Fruit fly (Drosophila melanogaster): ENCODE measurements around the gene CG34165.

Gene CG34165

DNA sequence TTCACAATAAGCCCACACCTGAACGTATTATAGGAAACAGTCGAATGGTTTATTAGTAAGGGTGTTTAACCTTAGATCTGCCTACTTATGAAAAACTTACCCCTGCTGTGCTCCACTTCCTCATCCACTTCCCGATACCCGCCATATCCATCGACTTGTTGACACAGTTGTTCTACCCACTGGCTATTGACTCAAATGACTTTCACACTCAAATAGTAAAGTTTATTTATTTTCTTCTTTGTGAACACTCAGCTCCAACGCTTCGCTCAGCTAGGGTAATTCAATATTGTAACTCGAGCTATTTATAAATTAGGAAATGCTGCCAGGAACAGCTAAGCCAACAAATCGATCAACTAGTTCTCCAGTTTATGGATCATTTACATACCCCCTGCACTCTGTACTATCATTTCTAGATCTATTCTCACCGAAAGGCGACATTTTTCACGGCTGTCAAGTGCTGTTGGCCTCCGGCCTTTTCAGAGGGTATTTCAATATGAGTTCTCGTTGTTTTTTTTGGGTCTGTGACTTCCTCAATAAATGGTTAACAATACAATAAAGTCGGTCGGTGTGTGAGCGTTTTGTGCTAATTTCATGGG lies 27.8 kb upstream of the CG34165 start:
- no peak for TF ChIP-seq psq (optimal IDR thresholded peaks at IDR 0.05)
- no peak for TF ChIP-seq h (optimal IDR thresholded peaks at IDR 0.05)
- no peak for TF ChIP-seq ttk (optimal IDR thresholded peaks at IDR 0.05)
- TF ChIP-seq Myc (optimal IDR thresholded peaks at IDR 0.05): no peak
- no peak for TF ChIP-seq Sin3A (optimal IDR thresholded peaks at IDR 0.05)
- TF ChIP-seq insv (optimal IDR thresholded peaks at IDR 0.05): no peak

DNA sequence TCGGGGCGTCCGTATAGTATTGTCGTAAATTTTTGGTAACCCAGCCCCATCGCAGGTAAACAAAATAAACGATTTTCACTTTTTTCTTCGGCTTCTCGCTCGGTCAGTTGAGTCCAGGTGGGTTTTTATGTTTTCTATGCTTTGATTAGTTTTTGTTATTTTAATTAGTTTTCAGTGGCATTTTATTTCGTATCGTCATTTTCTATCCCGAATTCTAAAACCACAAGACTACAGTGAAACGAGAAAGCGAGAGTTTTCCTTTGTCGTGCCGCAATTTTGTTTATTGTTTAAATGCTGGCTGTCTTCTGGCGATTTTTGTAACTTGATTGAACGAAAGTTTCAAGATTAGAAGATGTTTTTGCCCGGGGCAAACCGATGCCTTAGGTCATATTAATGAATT lies 26.2 kb upstream of the CG34165 start:
- no peak for TF ChIP-seq h (optimal IDR thresholded peaks at IDR 0.05)
- TF ChIP-seq ttk (optimal IDR thresholded peaks at IDR 0.05): no peak
- TF ChIP-seq Sin3A (optimal IDR thresholded peaks at IDR 0.05): no peak
- TF ChIP-seq insv (optimal IDR thresholded peaks at IDR 0.05): no peak
- no peak for TF ChIP-seq Myc (optimal IDR thresholded peaks at IDR 0.05)
- TF ChIP-seq psq (optimal IDR thresholded peaks at IDR 0.05): no peak

DNA sequence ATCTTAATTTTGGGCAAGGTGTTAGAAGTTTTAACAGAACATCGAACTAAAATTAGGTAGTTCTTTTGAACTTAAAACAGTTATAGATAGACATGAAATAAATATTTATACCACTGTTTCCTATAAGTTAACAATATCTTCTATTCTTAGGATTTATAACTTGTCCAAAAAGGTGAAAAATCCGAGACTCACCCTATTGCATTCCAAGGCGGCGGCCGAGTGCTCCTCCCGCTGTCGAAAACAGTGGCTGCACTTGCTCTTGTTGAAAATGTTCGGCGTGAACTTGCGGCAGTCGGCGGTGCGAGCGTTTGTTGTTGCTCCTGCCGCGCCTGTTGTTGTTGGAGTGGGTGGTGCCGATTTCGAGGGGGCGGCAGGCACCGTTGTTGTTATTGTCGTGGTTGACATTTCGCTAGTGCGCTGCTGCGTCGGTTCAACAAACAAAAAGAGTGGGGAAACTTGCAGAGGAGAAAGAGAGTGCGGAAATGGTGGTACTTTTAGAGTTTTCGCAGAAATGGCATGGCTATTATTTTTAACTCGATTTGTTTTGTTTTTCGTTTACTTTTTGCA lies 25.2 kb upstream of the CG34165 start:
- TF ChIP-seq ttk (optimal IDR thresholded peaks at IDR 0.05) (no peak), h (optimal IDR thresholded peaks at IDR 0.05) (no peak), insv (optimal IDR thresholded peaks at IDR 0.05) (no peak), Myc (optimal IDR thresholded peaks at IDR 0.05) (no peak), Sin3A (optimal IDR thresholded peaks at IDR 0.05) (no peak), psq (optimal IDR thresholded peaks at IDR 0.05) (no peak)

DNA sequence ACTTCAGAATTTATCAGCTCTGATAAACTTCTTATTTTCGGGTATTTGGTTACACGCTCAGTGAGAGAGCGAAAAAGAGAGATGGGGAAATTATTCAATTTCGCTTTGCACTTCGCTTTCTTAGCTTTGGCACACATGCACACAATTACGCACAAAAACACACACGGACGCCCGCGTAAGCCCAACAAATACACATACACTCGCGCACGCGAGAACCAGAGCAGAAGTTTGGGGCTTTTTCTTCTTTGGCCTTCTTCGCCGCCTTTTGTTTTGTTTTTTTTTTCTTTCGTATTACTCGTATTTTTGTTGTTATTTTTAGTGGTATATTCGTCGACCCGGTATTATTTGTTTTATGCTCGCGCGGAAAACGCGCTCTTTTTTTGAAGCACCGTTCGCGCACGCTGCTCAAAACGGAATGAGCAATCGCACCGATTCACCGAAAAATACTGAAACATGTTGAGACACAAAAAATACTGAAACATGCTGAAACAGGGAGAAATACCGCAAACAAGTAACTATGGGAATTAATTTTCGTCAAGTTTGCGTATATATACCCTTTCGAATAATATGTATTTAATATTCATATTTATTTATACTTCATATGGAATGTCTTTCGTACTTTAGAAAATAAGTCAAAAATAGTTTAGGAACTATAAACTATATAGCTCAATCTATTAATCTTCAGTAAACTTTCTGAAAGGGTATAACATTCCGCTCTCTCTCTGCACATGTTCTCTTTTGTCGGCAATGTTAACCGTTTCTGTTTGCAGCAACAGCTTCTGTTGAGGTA lies 24.4 kb upstream of the CG34165 start, which contains the start of gene osp:
TSS of gene osp (minus strand) at position 419 of the 790 bp plus-strand sequence.
- TF ChIP-seq Sin3A (optimal IDR thresholded peaks at IDR 0.05) (no peak), insv (optimal IDR thresholded peaks at IDR 0.05) (no peak), psq (optimal IDR thresholded peaks at IDR 0.05) (peak; percentile 84)

DNA sequence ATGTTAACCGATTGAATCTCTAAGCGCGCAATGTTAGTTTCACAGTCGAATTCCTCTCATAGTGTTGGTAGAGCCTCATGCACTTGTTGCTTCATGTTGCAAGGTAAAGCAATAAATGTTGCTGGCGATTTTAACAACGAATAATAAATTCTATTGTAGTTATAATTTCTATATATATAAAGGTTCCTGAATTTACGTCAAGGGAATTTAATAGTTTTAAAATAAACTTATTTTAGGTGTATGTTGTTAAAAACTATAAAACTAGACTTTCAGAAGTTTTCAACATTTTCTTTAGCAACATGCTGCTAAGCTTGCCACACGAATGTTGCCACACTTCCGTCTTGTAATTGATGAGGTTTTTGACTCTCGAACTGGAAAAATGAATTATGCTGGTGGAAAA lies 23.3 kb upstream of the CG34165 start:
- TF ChIP-seq h (optimal IDR thresholded peaks at IDR 0.05): no peak
- TF ChIP-seq Sin3A (optimal IDR thresholded peaks at IDR 0.05): no peak
- no peak for TF ChIP-seq Myc (optimal IDR thresholded peaks at IDR 0.05)
- TF ChIP-seq insv (optimal IDR thresholded peaks at IDR 0.05): no peak
- TF ChIP-seq ttk (optimal IDR thresholded peaks at IDR 0.05): no peak

DNA sequence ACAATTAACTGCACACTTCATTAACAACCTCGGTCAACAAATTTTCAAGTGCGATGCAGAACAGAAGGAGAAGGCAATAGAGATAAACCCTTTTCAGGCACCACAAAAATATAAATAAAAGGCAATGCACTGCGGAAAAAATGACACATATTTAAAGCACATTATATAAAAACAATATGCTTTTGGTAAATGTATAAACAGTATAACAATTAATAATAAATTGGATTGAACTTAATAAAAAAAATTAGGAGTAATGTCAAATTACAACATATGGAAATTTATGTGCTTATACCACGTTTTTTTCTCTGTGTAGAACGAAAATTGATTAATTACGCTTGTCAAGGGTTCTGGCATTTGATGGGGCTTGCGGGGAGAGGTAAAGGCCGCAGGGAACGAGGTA lies 22.8 kb upstream of the CG34165 start:
- no peak for TF ChIP-seq ttk (optimal IDR thresholded peaks at IDR 0.05)
- TF ChIP-seq insv (optimal IDR thresholded peaks at IDR 0.05): no peak
- TF ChIP-seq psq (optimal IDR thresholded peaks at IDR 0.05): no peak
- TF ChIP-seq Myc (optimal IDR thresholded peaks at IDR 0.05): no peak
- no peak for TF ChIP-seq h (optimal IDR thresholded peaks at IDR 0.05)
- no peak for TF ChIP-seq Sin3A (optimal IDR thresholded peaks at IDR 0.05)

DNA sequence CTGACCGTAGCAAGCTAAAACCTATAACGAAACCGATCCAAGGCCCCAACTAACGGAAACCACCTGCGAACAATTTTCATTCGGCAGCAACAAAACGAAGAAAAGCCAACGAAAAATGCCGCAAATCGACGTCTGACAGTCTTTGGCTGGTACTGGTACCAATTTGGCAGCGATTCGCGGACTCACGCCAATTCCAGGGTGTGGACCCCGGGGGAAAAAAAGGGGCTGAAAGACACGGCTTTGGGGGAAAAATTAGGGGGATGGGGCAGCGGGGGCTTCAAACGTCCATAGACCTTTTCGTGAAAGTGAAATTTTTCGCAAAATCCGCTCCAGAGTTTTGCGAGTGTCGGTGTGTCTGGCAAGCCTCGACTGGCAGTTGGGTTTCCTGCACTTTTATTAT lies 19.9 kb upstream of the CG34165 start:
- TF ChIP-seq Sin3A (optimal IDR thresholded peaks at IDR 0.05) (no peak), psq (optimal IDR thresholded peaks at IDR 0.05) (no peak), Myc (optimal IDR thresholded peaks at IDR 0.05) (no peak), h (optimal IDR thresholded peaks at IDR 0.05) (no peak), insv (optimal IDR thresholded peaks at IDR 0.05) (no peak), ttk (optimal IDR thresholded peaks at IDR 0.05) (no peak)

DNA sequence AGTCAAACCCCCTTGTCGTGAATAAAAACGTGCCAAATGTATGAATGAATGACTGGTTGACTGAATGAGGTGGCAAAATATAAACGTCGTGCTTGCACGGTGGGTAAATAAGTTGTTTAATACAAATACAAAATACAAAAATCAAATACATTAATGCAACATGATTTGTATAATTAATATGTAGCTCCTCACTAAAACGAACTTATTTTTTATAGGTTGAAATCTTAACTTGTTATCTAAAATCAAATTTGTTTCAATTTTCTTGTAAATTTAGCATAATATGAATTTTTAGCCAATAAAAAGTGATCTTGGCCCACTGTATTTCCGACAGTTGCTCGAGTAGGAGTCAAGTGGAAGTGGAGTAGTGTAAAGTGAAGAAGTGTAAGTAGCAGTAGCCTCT lies 15.6 kb upstream of the CG34165 start:
- no peak for TF ChIP-seq insv (optimal IDR thresholded peaks at IDR 0.05)
- no peak for TF ChIP-seq Myc (optimal IDR thresholded peaks at IDR 0.05)
- no peak for TF ChIP-seq h (optimal IDR thresholded peaks at IDR 0.05)

DNA sequence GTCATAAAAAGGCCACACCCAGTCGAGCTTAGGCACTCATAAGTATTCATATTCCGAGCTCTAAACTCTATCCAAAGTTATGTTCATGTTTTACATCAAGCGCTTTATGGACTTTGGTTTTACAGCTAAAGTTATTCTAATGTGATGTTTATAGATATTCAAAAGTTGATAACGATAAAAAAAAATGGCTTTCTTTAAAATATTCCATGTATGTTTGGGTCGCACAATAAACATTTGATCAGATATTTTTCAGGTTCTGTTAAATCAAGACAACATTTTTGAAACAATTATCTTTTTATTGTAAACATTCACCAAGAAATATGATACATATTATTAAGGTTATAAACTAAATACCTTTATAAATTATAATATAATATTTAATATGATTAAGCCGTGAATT lies 14.6 kb upstream of the CG34165 start:
- TF ChIP-seq Sin3A (optimal IDR thresholded peaks at IDR 0.05): no peak
- TF ChIP-seq ttk (optimal IDR thresholded peaks at IDR 0.05): no peak
- no peak for TF ChIP-seq psq (optimal IDR thresholded peaks at IDR 0.05)
- TF ChIP-seq Myc (optimal IDR thresholded peaks at IDR 0.05): no peak
- TF ChIP-seq h (optimal IDR thresholded peaks at IDR 0.05): no peak
- TF ChIP-seq insv (optimal IDR thresholded peaks at IDR 0.05): no peak

DNA sequence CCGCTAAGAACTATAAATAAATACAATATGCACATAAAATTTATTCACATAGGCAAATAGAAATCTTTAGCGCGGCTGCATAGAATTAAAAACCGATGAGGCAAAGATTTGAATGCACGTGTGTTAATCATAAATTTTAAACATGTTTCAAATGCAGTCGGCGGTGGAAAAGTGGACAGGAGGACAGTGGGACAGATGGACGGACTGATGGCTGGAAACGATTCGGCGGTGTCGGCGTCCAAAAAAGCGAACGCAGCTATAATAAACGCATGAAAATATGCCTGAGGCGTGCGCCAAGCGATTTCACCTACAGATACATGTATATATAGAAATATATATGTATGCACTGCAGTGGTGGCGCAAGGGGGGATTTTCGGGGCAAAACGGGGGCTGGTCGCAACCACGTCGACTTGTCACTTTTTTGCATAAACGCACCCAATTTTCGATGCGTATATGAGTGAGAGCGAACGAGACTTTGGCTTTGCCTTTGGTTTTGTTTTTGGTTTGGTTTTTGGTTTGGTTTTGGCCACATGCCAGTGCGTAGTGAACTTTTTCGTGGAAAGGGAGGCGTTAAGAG lies 14.0 kb upstream of the CG34165 start:
- TF ChIP-seq ttk (optimal IDR thresholded peaks at IDR 0.05): no peak
- no peak for TF ChIP-seq Sin3A (optimal IDR thresholded peaks at IDR 0.05)
- no peak for TF ChIP-seq h (optimal IDR thresholded peaks at IDR 0.05)
- TF ChIP-seq insv (optimal IDR thresholded peaks at IDR 0.05): no peak
- no peak for TF ChIP-seq Myc (optimal IDR thresholded peaks at IDR 0.05)
- no peak for TF ChIP-seq psq (optimal IDR thresholded peaks at IDR 0.05)

DNA sequence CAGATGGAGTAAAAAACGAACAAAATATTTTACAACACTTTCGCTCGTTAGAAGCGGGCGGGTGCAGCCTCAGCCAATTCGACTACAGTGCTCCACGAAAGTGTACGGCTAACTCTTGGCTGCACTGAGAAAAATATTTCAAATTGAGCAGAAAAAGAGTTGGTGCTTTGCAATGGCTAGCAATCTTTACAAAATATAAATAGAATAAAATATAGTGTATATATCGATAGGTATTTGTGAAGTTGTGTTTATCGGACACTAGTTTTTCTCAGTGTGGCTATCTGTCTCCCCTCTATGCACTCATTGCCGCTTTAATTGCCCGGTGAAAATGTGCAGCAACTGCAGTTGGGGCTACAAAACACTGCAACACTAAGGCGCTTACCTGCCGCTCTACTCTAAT lies 12.1 kb upstream of the CG34165 start:
- TF ChIP-seq insv (optimal IDR thresholded peaks at IDR 0.05) (no peak), h (optimal IDR thresholded peaks at IDR 0.05) (no peak), Sin3A (optimal IDR thresholded peaks at IDR 0.05) (no peak), Myc (optimal IDR thresholded peaks at IDR 0.05) (no peak), psq (optimal IDR thresholded peaks at IDR 0.05) (no peak), ttk (optimal IDR thresholded peaks at IDR 0.05) (no peak)

DNA sequence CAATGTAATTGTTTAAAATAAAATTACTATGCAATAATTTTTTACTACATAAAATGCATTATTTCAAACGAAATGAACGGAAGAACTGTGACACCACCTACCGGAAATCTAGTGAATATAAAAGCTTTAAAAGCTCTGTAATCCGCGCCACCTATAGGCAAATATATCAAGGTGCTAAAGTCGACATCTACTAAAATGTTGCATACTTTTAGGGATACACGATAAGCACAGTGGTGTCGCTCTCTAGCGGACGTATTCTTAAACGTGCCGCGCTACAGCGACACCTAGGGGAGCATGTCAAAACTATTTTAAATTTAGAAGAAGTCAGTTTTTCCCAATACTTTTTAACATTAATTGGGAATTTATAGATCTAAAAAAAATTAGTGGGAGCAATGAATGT lies 7.4 kb upstream of the CG34165 start:
- TF ChIP-seq Sin3A (optimal IDR thresholded peaks at IDR 0.05) (no peak), insv (optimal IDR thresholded peaks at IDR 0.05) (no peak)
